Worm (Caenorhabditis elegans): Measurements from ENCODE around the gene mpst-1.

mpst-1 gene

DNA sequence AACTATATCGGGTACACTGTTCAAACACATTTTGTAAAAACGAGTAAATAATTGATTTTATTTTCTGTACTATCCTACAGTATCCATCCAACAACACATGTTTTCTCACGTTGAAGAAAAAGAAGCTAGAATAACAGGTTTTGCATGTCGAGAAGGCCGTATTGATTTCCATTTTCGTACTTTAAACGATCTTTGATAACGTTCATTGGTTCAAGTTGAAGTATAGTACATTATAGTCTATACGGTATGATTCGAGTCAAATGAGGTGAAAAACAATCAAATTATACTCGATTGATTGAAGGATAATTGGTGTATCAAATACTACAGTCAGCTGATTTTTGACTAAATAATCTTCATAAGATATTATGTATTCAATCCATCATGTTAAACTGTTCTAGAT lies 26.4 kb downstream of the mpst-1 start:
- TF ChIP-seq nhr-129 (tag; optimal IDR thresholded peaks at IDR 0.05) (no peak), sma-3 (GFP tag; optimal IDR thresholded peaks at IDR 0.05) (peak; percentile 9), C34F6.9 (tag; optimal IDR thresholded peaks at IDR 0.05) (no peak), ztf-1 (GFP tag; conservative IDR thresholded peaks at IDR 0.05) (no peak), nhr-10 (tag; optimal IDR thresholded peaks at IDR 0.05) (no peak), lin-11 (tag; optimal IDR thresholded peaks at IDR 0.05) (no peak), R02D3.7 (tag; optimal IDR thresholded peaks at IDR 0.05) (no peak), mab-5 (tag; optimal IDR thresholded peaks at IDR 0.05) (no peak), nhr-237 (tag; optimal IDR thresholded peaks at IDR 0.05) (no peak), lsy-2 (tag; optimal IDR thresholded peaks at IDR 0.05) (peak in 1 of 2 experiments; percentile 1), nhr-25 (tag; optimal IDR thresholded peaks at IDR 0.05) (peak; percentile 53), peb-1 (tag; optimal IDR thresholded peaks at IDR 0.05) (no peak), elt-3 (tag; optimal IDR thresholded peaks at IDR 0.05) (no peak), ama-1 (optimal IDR thresholded peaks at IDR 0.05) (no peak), Y55F3AM.14 (GFP tag; optimal IDR thresholded peaks at IDR 0.05) (no peak), crh-2 (tag; optimal IDR thresholded peaks at IDR 0.05) (no peak), nhr-77 (tag; optimal IDR thresholded peaks at IDR 0.05) (no peak), lin-13 (GFP tag; optimal IDR thresholded peaks at IDR 0.05) (no peak), fos-1 (tag; optimal IDR thresholded peaks at IDR 0.05) (no peak), alr-1 (tag; optimal IDR thresholded peaks at IDR 0.05) (no peak), nhr-6 (tag; optimal IDR thresholded peaks at IDR 0.05) (no peak), egl-27 (tag; optimal IDR thresholded peaks at IDR 0.05) (no peak), blmp-1 (tag; optimal IDR thresholded peaks at IDR 0.05; ENCODE audit: insufficient read depth) (no peak), mbf-1 (tag; optimal IDR thresholded peaks at IDR 0.05) (no peak), sma-9 (GFP tag; optimal IDR thresholded peaks at IDR 0.05) (peak; percentile 30), sma-9 (tag; optimal IDR thresholded peaks at IDR 0.05) (no peak), gmeb-1 (tag; optimal IDR thresholded peaks at IDR 0.05) (no peak), zag-1 (tag; optimal IDR thresholded peaks at IDR 0.05) (no peak), nhr-11 (tag; optimal IDR thresholded peaks at IDR 0.05) (no peak), unc-39 (tag; optimal IDR thresholded peaks at IDR 0.05) (no peak), nhr-21 (tag; optimal IDR thresholded peaks at IDR 0.05) (peak; percentile 15), mdl-1 (tag; optimal IDR thresholded peaks at IDR 0.05) (no peak)

DNA sequence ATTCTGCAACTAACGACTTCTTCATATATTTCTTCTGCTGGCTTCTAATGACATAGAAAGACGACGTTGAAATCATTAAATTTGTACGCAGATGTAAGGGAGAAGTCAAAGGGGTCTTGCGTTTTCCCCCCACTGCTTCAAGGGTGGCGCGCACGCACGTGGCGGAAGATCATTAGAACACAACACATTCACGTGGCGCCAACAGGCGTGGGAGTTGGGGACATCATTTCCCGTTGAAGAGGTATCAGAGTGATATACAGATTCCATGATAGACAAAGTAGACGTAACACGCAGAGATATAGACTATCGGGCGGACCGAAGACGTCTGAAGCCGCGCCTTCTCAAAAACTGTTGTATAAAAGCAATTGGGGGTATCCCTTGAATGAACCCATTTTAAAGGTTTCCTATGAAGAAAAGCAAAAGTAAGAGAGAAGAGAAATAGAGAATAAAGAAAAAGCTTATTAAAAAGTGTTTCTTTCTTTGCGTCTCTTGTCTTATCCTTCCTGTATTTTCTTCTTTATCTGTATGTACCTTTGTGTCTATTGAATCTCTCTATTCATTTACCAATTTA lies 27.5 kb downstream of the mpst-1 start:
- TF ChIP-seq nhr-77 (tag; optimal IDR thresholded peaks at IDR 0.05) (no peak), mbf-1 (tag; optimal IDR thresholded peaks at IDR 0.05) (no peak), alr-1 (tag; optimal IDR thresholded peaks at IDR 0.05) (no peak), F13H6.1 (tag; optimal IDR thresholded peaks at IDR 0.05) (peak; percentile 83), sma-9 (GFP tag; optimal IDR thresholded peaks at IDR 0.05) (peak; percentile 99), sma-9 (tag; optimal IDR thresholded peaks at IDR 0.05) (peak; percentile 42), mdl-1 (tag; optimal IDR thresholded peaks at IDR 0.05) (peak; percentile 92 to 93), egl-27 (tag; optimal IDR thresholded peaks at IDR 0.05) (peak; percentile 59), ztf-11 (tag; optimal IDR thresholded peaks at IDR 0.05) (no peak), unc-62 (GFP tag; optimal IDR thresholded peaks at IDR 0.05) (no peak), zag-1 (tag; optimal IDR thresholded peaks at IDR 0.05) (no peak), ztf-1 (GFP tag; conservative IDR thresholded peaks at IDR 0.05) (no peak), peb-1 (tag; optimal IDR thresholded peaks at IDR 0.05) (no peak), nhr-129 (tag; optimal IDR thresholded peaks at IDR 0.05) (peak; percentile 14), R02D3.7 (tag; optimal IDR thresholded peaks at IDR 0.05) (no peak), nhr-21 (tag; optimal IDR thresholded peaks at IDR 0.05) (peak; percentile 98), nhr-23 (tag; optimal IDR thresholded peaks at IDR 0.05) (no peak), ztf-4 (tag; optimal IDR thresholded peaks at IDR 0.05) (no peak), ceh-16 (tag; optimal IDR thresholded peaks at IDR 0.05) (no peak), lin-13 (GFP tag; optimal IDR thresholded peaks at IDR 0.05) (no peak), nhr-10 (tag; optimal IDR thresholded peaks at IDR 0.05) (no peak), mab-5 (tag; optimal IDR thresholded peaks at IDR 0.05) (no peak), crh-2 (tag; optimal IDR thresholded peaks at IDR 0.05) (peak; percentile 65), nhr-6 (tag; optimal IDR thresholded peaks at IDR 0.05) (no peak), elt-3 (tag; optimal IDR thresholded peaks at IDR 0.05) (no peak), snpc-4 (tag; optimal IDR thresholded peaks at IDR 0.05) (no peak), sma-3 (GFP tag; optimal IDR thresholded peaks at IDR 0.05) (peak; percentile 97), unc-39 (tag; optimal IDR thresholded peaks at IDR 0.05) (no peak), skn-1 (tag; optimal IDR thresholded peaks at IDR 0.05) (no peak), ZK546.5 (tag; optimal IDR thresholded peaks at IDR 0.05) (no peak), nhr-237 (tag; optimal IDR thresholded peaks at IDR 0.05) (no peak), unc-55 (GFP tag; optimal IDR thresholded peaks at IDR 0.05) (no peak), nhr-12 (tag; optimal IDR thresholded peaks at IDR 0.05) (no peak), fos-1 (tag; optimal IDR thresholded peaks at IDR 0.05) (no peak), C34F6.9 (tag; optimal IDR thresholded peaks at IDR 0.05) (no peak), nhr-25 (tag; optimal IDR thresholded peaks at IDR 0.05) (peak; percentile 96), lsy-2 (tag; optimal IDR thresholded peaks at IDR 0.05) (peak in 1 of 2 experiments; percentile 51), aly-2 (tag; optimal IDR thresholded peaks at IDR 0.05) (no peak), Y55F3AM.14 (GFP tag; optimal IDR thresholded peaks at IDR 0.05) (peak; percentile 82), elt-1 (tag; optimal IDR thresholded peaks at IDR 0.05) (no peak), blmp-1 (tag; optimal IDR thresholded peaks at IDR 0.05; ENCODE audit: insufficient read depth) (peak; percentile 95), nhr-11 (tag; optimal IDR thresholded peaks at IDR 0.05) (no peak), lin-11 (tag; optimal IDR thresholded peaks at IDR 0.05) (no peak), gmeb-1 (tag; optimal IDR thresholded peaks at IDR 0.05) (peak; percentile 36), sem-4 (tag; optimal IDR thresholded peaks at IDR 0.05) (peak; percentile 82), lin-39 (tag; optimal IDR thresholded peaks at IDR 0.05) (no peak), dmd-4 (tag; optimal IDR thresholded peaks at IDR 0.05) (no peak)

Measured in whole organism, L2 larva.